Worm (Caenorhabditis elegans): ENCODE data around the gene hex-1.

- TF ChIP-seq lir-3 (tag; optimal IDR thresholded peaks at IDR 0.05; ENCODE audit: poor library complexity) (no peak), nhr-12 (tag; optimal IDR thresholded peaks at IDR 0.05) (no peak), ama-1 (optimal IDR thresholded peaks at IDR 0.05) (no peak), snpc-4 (tag; optimal IDR thresholded peaks at IDR 0.05) (no peak)
Measured at ce11 chrX:2190740-2191139, 30.2 kb upstream of the hex-1 start.
